Worm (Caenorhabditis elegans): Measurements from ENCODE around the gene K07E3.1.

DNA sequence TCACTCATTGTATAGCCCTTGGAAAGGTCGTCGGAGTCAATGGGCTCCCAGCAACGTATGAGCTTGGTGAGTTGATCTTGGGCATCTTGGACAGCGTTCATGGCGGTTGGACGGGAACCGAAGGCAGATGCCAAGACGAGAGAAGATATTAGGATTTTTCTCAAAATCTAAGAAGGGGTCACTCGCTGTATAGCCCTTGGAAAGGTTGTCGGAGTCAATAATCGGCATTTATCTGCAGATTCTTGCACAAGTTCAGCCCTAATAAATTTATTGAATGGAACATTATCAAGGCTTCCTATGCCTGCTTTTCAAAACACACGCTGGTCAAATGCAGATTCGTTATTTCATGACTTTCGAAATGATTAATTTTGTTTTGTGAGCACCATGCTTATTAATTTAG lies 27.5 kb downstream of the K07E3.1 start, which contains the start of gene C02B8.7:
- no peak for TF ChIP-seq egl-43 (GFP tag; IDR thresholded peaks at IDR 0.05)
- no peak for TF ChIP-seq cey-2 (tag; optimal IDR thresholded peaks at IDR 0.05; ENCODE audit: borderline replicate concordance, insufficient read depth)
- no peak for TF ChIP-seq nhr-77 (tag; optimal IDR thresholded peaks at IDR 0.05)
- no peak for TF ChIP-seq ctbp-1 (GFP tag; IDR thresholded peaks at IDR 0.05)
- no peak for TF ChIP-seq dpl-1 (GFP tag; optimal IDR thresholded peaks at IDR 0.05)
- TF ChIP-seq nhr-25 (tag; optimal IDR thresholded peaks at IDR 0.05; ENCODE audit: borderline replicate concordance, insufficient read depth) = no peak
- no peak for TF ChIP-seq snpc-4 (tag; optimal IDR thresholded peaks at IDR 0.05)
- TF ChIP-seq nhr-48 (tag; optimal IDR thresholded peaks at IDR 0.05) = no peak
- TF ChIP-seq gei-8 (GFP tag; optimal IDR thresholded peaks at IDR 0.05) = no peak
- TF ChIP-seq vab-7 (GFP tag; IDR thresholded peaks at IDR 0.05) = no peak
- TF ChIP-seq nhr-42 (GFP tag; IDR thresholded peaks at IDR 0.05) = no peak
- no peak for TF ChIP-seq lsy-2 (tag; optimal IDR thresholded peaks at IDR 0.05)
- TF ChIP-seq spr-3 (GFP tag; optimal IDR thresholded peaks at IDR 0.05) = no peak
- TF ChIP-seq F37D6.2 (tag; optimal IDR thresholded peaks at IDR 0.05) = no peak
